Fruit fly (Drosophila melanogaster) whole organism, wandering third instar larva: Measurements from ENCODE around the gene RAF2.

Experiments
- CG32264 ChIP-seq: fragments of 200-800 bp; sonication (Bioruptor generic); optimal IDR thresholded peaks from 2 replicates; lab custom pipeline; 2016; ENCODE audit warnings: missing biosample characterization, missing genetic modification characterization
- CG9705 ChIP-seq: fragments of 200-800 bp; sonication (Bioruptor generic); optimal IDR thresholded peaks from 2 replicates; lab custom pipeline; 2018; ENCODE audit warnings: missing biosample characterization, mild to moderate bottlenecking, missing genetic modification characterization
- Dfd ChIP-seq: fragments of >200 bp; optimal IDR thresholded peaks from 2 replicates; lab custom pipeline; 2017; ENCODE audit warnings: missing biosample characterization, missing genetic modification characterization
- Dif ChIP-seq: fragments of 200-275, 200-300 bp; sonication (Bioruptor generic); optimal IDR thresholded peaks from 2 replicates; lab custom pipeline; 2018; ENCODE audit warnings: missing biosample characterization, missing genetic modification characterization; ENCODE audit not compliant: partially characterized antibody
- Hnf4 ChIP-seq: fragments of 200-800 bp; sonication (Bioruptor generic); optimal IDR thresholded peaks from 2 replicates; lab custom pipeline; 2016; ENCODE audit warnings: missing biosample characterization, mild to moderate bottlenecking, missing genetic modification characterization
- Hr78 ChIP-seq: fragments of >200 bp; optimal IDR thresholded peaks from 2 replicates; lab custom pipeline; 2017; ENCODE audit warnings: missing biosample characterization, missing genetic modification characterization
- Hr83 ChIP-seq: fragments of 200-300 bp; sonication (Bioruptor generic); optimal IDR thresholded peaks from 2 replicates; lab custom pipeline; 2016; ENCODE audit warnings: missing biosample characterization, mild to moderate bottlenecking, missing genetic modification characterization, moderate library complexity; ENCODE audit not compliant: poor library complexity, severe bottlenecking
- Mio ChIP-seq: sonication (Bioruptor generic); optimal IDR thresholded peaks from 2 replicates; lab custom pipeline; 2016; ENCODE audit warnings: missing biosample characterization, missing genetic modification characterization
- N ChIP-seq: fragments of >200 bp; optimal IDR thresholded peaks from 2 replicates; lab custom pipeline; 2018; ENCODE audit warnings: missing biosample characterization, missing external identifiers, missing genetic modification characterization
- Rel ChIP-seq, 2 experiments: fragments of 200-800 bp; sonication (Bioruptor generic) in 1 of 2; optimal IDR thresholded peaks; 2 replicates in 1 of 2; 3 replicates in 1 of 2; lab custom pipeline; 2016 to 2019; ENCODE audit warnings: mild to moderate bottlenecking in 2 of 2, missing biosample characterization in 2 of 2, missing genetic modification characterization in 2 of 2, moderate library complexity in 1 of 2
- Sp1 ChIP-seq: fragments of 200-800 bp; sonication (Bioruptor generic); optimal IDR thresholded peaks from 3 replicates; lab custom pipeline; 2019; ENCODE audit warnings: missing biosample characterization, mild to moderate bottlenecking, missing genetic modification characterization, moderate library complexity
- Vsx2 ChIP-seq: fragments of 200-300, 225-300 bp; sonication (Bioruptor generic); optimal IDR thresholded peaks from 2 replicates; lab custom pipeline; 2018; ENCODE audit warnings: missing biosample characterization, missing genetic modification characterization; ENCODE audit not compliant: partially characterized antibody
- br ChIP-seq: fragments of 200-800 bp; sonication (Bioruptor generic); optimal IDR thresholded peaks from 2 replicates; lab custom pipeline; 2016; ENCODE audit warnings: missing biosample characterization, missing genetic modification characterization
- brk ChIP-seq: fragments of 200-800 bp; sonication (Bioruptor generic); optimal IDR thresholded peaks from 2 replicates; lab custom pipeline; 2016; ENCODE audit warnings: missing biosample characterization, mild to moderate bottlenecking, missing genetic modification characterization
- dl ChIP-seq, 2 experiments: fragments of 175-275, 200-275 bp in 1 of 2; fragments of 200-275 bp in 1 of 2; sonication (Bioruptor generic); optimal IDR thresholded peaks; lab custom pipeline; 2018; ENCODE audit warnings: mild to moderate bottlenecking in 2 of 2, missing biosample characterization in 2 of 2, missing genetic modification characterization in 2 of 2, moderate library complexity in 2 of 2; ENCODE audit not compliant: partially characterized antibody in 2 of 2, insufficient read depth in 1 of 2
- dmrt93B ChIP-seq: fragments of 200-800 bp; sonication (Bioruptor generic); optimal IDR thresholded peaks from 2 replicates; lab custom pipeline; 2018; ENCODE audit warnings: missing biosample characterization, mild to moderate bottlenecking, missing genetic modification characterization
- dsf ChIP-seq: sonication (Bioruptor generic); optimal IDR thresholded peaks from 2 replicates; lab custom pipeline; 2016; ENCODE audit warnings: missing biosample characterization, missing genetic modification characterization, borderline replicate concordance
- ey ChIP-seq: fragments of 200-800 bp; sonication (Bioruptor generic); optimal IDR thresholded peaks from 2 replicates; lab custom pipeline; 2016; ENCODE audit warnings: missing biosample characterization, missing genetic modification characterization
- fru ChIP-seq: fragments of 200-800 bp; sonication (Bioruptor generic); optimal IDR thresholded peaks from 3 replicates; lab custom pipeline; 2016; ENCODE audit warnings: missing biosample characterization, mild to moderate bottlenecking, missing genetic modification characterization
- jim ChIP-seq: fragments of 175-275, 200-325 bp; sonication (Bioruptor generic); optimal IDR thresholded peaks from 2 replicates; lab custom pipeline; 2016; ENCODE audit warnings: missing biosample characterization, mild to moderate bottlenecking, missing genetic modification characterization
- lola ChIP-seq: fragments of >200 bp; optimal IDR thresholded peaks from 2 replicates; lab custom pipeline; 2017; ENCODE audit warnings: missing biosample characterization, missing genetic modification characterization
- pan ChIP-seq: fragments of >200 bp; optimal IDR thresholded peaks from 2 replicates; lab custom pipeline; 2017
- rgr ChIP-seq: fragments of 200-800 bp; sonication (Bioruptor generic); optimal IDR thresholded peaks from 3 replicates; lab custom pipeline; 2016; ENCODE audit warnings: missing biosample characterization, mild to moderate bottlenecking, missing genetic modification characterization
- sage ChIP-seq: fragments of 200-800 bp; sonication (Bioruptor generic); optimal IDR thresholded peaks from 2 replicates; lab custom pipeline; 2016; ENCODE audit warnings: missing biosample characterization, mild to moderate bottlenecking, missing genetic modification characterization
- sv ChIP-seq: fragments of 200-800 bp; sonication (Bioruptor generic); optimal IDR thresholded peaks from 3 replicates; lab custom pipeline; 2016; ENCODE audit warnings: missing biosample characterization, missing genetic modification characterization
- tai ChIP-seq: sonication (Bioruptor generic); optimal IDR thresholded peaks from 2 replicates; lab custom pipeline; 2016; ENCODE audit warnings: missing biosample characterization, missing genetic modification characterization
- usp ChIP-seq: fragments of >200 bp; optimal IDR thresholded peaks from 2 replicates; lab custom pipeline; 2017; ENCODE audit warnings: missing biosample characterization, missing genetic modification characterization

RAF2 gene

dm6 chr3L:16349686-16350085 is 36.4 kb upstream of the RAF2 start:
- TF ChIP-seq Hnf4 (GFP tag; lab: Kevin White, UChicago) (no peak), jim (GFP tag; lab: Kevin White, UChicago) (no peak), br (GFP tag; lab: Kevin White, UChicago) (no peak), brk (GFP tag; lab: Kevin White, UChicago) (no peak), dmrt93B (GFP tag; lab: Kevin White, UChicago) (no peak), ey (GFP tag; lab: Kevin White, UChicago) (no peak)
- TF ChIP-seq, all 38 proteins: peak for 0

dm6 chr3L:16351770-16352429 is 34.2 kb upstream of the RAF2 start, which contains the start of the genes Golgin104 and Tcs3:
Gene Golgin104, minus strand, starts transcription at chr3L:16351951.
Gene Tcs3, plus strand, starts transcription at chr3L:16351991.
- TF ChIP-seq dsf (GFP tag; lab: Kevin White, UChicago) (no peak), Rel (GFP tag; optimal IDR thresholded peaks at IDR 0.05; lab: Kevin White, UChicago) (no peak), Rel (tag; optimal IDR thresholded peaks at IDR 0.05; lab: Kevin White, UChicago) (peak; percentile 60), fru (GFP tag; lab: Kevin White, UChicago) (no peak)

dm6 chr3L:16354197-16354596 is 31.9 kb upstream of the RAF2 start, which contains the start of gene Pdh:
Gene Pdh, minus strand, starts transcription at chr3L:16354297.
- TF ChIP-seq tai (no peak), pan (lab: Kevin White, UChicago) (no peak), Dfd (GFP tag; lab: Kevin White, UChicago) (no peak)

- TF ChIP-seq Dif (GFP tag; lab: Kevin White, UChicago) = peak; percentile 27
- TF ChIP-seq jim (GFP tag; lab: Kevin White, UChicago) = no peak
- TF ChIP-seq Vsx2 = peak; percentile 84
Observed at dm6 chr3L:16356171-16356765, 29.9 kb upstream of the RAF2 start.

DNA sequence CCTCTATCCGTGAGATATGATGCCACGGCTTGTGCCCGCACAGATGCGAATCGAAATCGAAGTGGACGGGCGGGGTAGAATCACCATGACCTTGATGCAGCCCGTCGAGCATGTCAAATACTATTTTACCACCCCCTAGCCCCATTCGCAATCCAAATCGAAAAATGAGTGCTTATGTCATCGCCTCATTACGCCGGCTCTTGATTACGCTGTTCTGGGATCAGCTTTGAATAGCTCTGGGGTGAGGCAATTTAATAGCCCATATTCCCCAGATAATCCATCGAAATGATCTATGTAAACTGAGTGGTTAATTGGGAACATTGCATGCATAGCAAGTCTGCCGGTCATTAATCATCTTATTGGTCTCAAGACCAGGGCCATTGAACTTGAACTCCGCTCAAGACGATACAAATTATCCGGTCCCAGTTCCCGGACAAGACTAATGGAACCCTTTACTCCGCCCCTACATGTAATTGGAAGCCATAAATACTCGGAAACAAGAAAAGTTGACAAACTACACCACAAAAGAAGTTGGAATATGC is 28.9 kb upstream of the RAF2 start:
- TF ChIP-seq brk (GFP tag; lab: Kevin White, UChicago) (no peak), usp (no peak), sage (GFP tag; lab: Kevin White, UChicago) (no peak), CG32264 (GFP tag; lab: Kevin White, UChicago) (no peak), ey (GFP tag; lab: Kevin White, UChicago) (no peak), rgr (GFP tag; lab: Kevin White, UChicago) (no peak)

dm6 chr3L:16357860-16358259 is 28.3 kb upstream of the RAF2 start:
- TF ChIP-seq Sp1 (GFP tag; lab: Kevin White, UChicago) (no peak), br (GFP tag; lab: Kevin White, UChicago) (no peak), Rel (GFP tag; optimal IDR thresholded peaks at IDR 0.05; lab: Kevin White, UChicago) (no peak), Rel (tag; optimal IDR thresholded peaks at IDR 0.05; lab: Kevin White, UChicago) (no peak), ey (GFP tag; lab: Kevin White, UChicago) (no peak), Dif (GFP tag; lab: Kevin White, UChicago) (no peak)

DNA sequence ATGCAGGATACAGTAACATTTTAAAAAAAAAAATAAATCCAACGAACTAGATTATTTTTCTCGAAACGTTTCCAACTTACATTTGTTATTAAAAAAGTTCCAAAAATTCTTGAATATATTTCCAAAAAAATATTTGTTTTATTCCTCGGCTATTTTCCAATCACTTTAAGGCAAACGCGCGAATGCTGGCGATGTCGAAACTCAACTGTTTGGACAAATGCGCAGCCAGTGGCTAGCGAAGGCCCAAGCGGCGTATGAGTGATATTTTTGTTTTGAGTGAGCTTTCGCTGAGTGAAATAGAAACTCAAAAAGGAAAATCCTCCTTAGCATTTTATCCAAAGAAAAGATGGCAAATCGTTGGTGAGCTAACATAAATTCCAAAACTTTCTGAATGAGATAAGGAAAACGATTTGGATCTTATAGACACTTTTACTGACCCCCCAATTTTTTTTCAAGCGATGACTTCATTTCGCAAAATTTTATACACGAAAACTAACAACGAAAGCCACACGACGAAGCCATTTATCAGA is 26.8 kb upstream of the RAF2 start, which contains the start of gene ringer:
TSS of gene ringer (minus strand) at position 210 of the 530 bp plus-strand sequence.
- TF ChIP-seq CG32264 (GFP tag; lab: Kevin White, UChicago) (no peak), Hr78 (no peak), fru (GFP tag; lab: Kevin White, UChicago) (no peak)

dm6 chr3L:16359795-16360194 is 26.3 kb upstream of the RAF2 start:
- no peak for TF ChIP-seq sv
- TF ChIP-seq fru (GFP tag; lab: Kevin White, UChicago) = no peak
- TF ChIP-seq Sp1 (GFP tag; lab: Kevin White, UChicago) = no peak
- TF ChIP-seq CG9705 (GFP tag; lab: Kevin White, UChicago) = no peak
- no peak for TF ChIP-seq Hnf4 (GFP tag; lab: Kevin White, UChicago)
- TF ChIP-seq dsf (GFP tag; lab: Kevin White, UChicago) = no peak
- peak; percentile 1 for TF ChIP-seq Hr83
- no peak for TF ChIP-seq jim (GFP tag; lab: Kevin White, UChicago)
- no peak for TF ChIP-seq usp
- TF ChIP-seq Rel (GFP tag; optimal IDR thresholded peaks at IDR 0.05; lab: Kevin White, UChicago) = no peak
- TF ChIP-seq Rel (tag; optimal IDR thresholded peaks at IDR 0.05; lab: Kevin White, UChicago) = no peak
- peak; percentile 16 for TF ChIP-seq rgr (GFP tag; lab: Kevin White, UChicago)
- no peak for TF ChIP-seq tai
- TF ChIP-seq lola (GFP tag; lab: Kevin White, UChicago) = no peak
- peak; percentile 1 for TF ChIP-seq brk (GFP tag; lab: Kevin White, UChicago)
- TF ChIP-seq sage (GFP tag; lab: Kevin White, UChicago) = no peak
- no peak for TF ChIP-seq Dif (GFP tag; lab: Kevin White, UChicago)
- TF ChIP-seq CG32264 (GFP tag; lab: Kevin White, UChicago) = no peak
- no peak for TF ChIP-seq Mio (GFP tag; lab: Kevin White, UChicago)
- no peak for TF ChIP-seq N (GFP tag; lab: Kevin White, UChicago)
- no peak for TF ChIP-seq dl (GFP tag; optimal IDR thresholded peaks at IDR 0.05; lab: Kevin White, UChicago; ENCODE audit: insufficient read depth in 1 of 2, partially characterized antibody in 2 of 2)
- no peak for TF ChIP-seq Vsx2
- TF ChIP-seq, all 38 proteins: peak for 3
